Worm (Caenorhabditis elegans): Measurements from ENCODE around the gene T01B7.9.

- TF ChIP-seq ama-1 (optimal IDR thresholded peaks at IDR 0.05) = no peak
- TF ChIP-seq sea-1 (GFP tag; conservative IDR thresholded peaks at IDR 0.05) = no peak
- TF ChIP-seq ets-7 (tag; optimal IDR thresholded peaks at IDR 0.05) = no peak
- no peak for TF ChIP-seq aly-1 (tag; optimal IDR thresholded peaks at IDR 0.05)
- no peak for TF ChIP-seq hmbx-1 (tag; optimal IDR thresholded peaks at IDR 0.05)
- no peak for TF ChIP-seq pes-1 (GFP tag; IDR thresholded peaks at IDR 0.05)
- TF ChIP-seq tbx-11 (GFP tag; IDR thresholded peaks at IDR 0.05) = no peak
- TF ChIP-seq ceh-36 (tag; optimal IDR thresholded peaks at IDR 0.05) = no peak
- TF ChIP-seq F13C5.2 (tag; optimal IDR thresholded peaks at IDR 0.05) = no peak
- TF ChIP-seq hnd-1 (tag; optimal IDR thresholded peaks at IDR 0.05) = no peak
Measured at ce11 chrII:8741277-8741676, 14.7 kb upstream of the T01B7.9 start.

All from whole organism, early embryonic.